Worm (Caenorhabditis elegans) whole organism, L4 larva: ENCODE measurements around the gene T14B4.20.
A peak's percentile ranks its signal among the peaks of the same experiment; 100 is the strongest.

Experiments used
- R02D3.7 ChIP-seq: fragments of 150-350 bp; sonication (generic microtip); optimal IDR thresholded peaks from 3 replicates; lab custom pipeline; 2014; ENCODE audit warnings: missing biosample characterization, missing genetic modification characterization
- T26A8.4 ChIP-seq: fragments of 200-800 bp; sonication (Bioruptor generic); IDR thresholded peaks from 2 replicates; pipeline ENCODE4 v1.3.6; 2022; ENCODE audit warnings: missing genetic modification characterization, missing compliant biosample characterization
- Y48G9A.11 ChIP-seq: fragments of 200-800 bp; sonication (Bioruptor generic); IDR thresholded peaks from 2 replicates; pipeline ENCODE4 v1.3.6; 2022; ENCODE audit warnings: missing genetic modification reagents, missing genetic modification characterization, missing compliant biosample characterization
- Y75B8A.6 ChIP-seq: fragments of 200-800 bp; sonication (Bioruptor generic); IDR thresholded peaks from 2 replicates; pipeline ENCODE4 v1.3.6; 2022; ENCODE audit warnings: missing genetic modification reagents, missing genetic modification characterization, missing compliant biosample characterization
- ZK337.2 ChIP-seq: fragments of 200-800 bp; sonication (Bioruptor generic); IDR thresholded peaks from 2 replicates; pipeline ENCODE4 v1.3.6; 2022; ENCODE audit warnings: missing genetic modification reagents, missing genetic modification characterization, missing compliant biosample characterization
- ZK546.5 ChIP-seq, 2 experiments: sonication (generic microtip); optimal IDR thresholded peaks; 2 replicates each; lab custom pipeline; 2017; ENCODE audit warnings: missing biosample characterization in 2 of 2, missing genetic modification characterization in 2 of 2
- aha-1 ChIP-seq: fragments of 150-350 bp; peaks from one replicate; lab custom pipeline; 2014; ENCODE audit warnings: missing biosample characterization, missing genetic modification characterization
- ama-1 ChIP-seq: fragments of 150-350 bp; optimal IDR thresholded peaks from 2 replicates; lab custom pipeline; 2014; ENCODE audit warnings: inconsistent platforms, mixed read lengths
- ceh-82 ChIP-seq: sonication (generic microtip); optimal IDR thresholded peaks from 2 replicates; lab custom pipeline; 2017; ENCODE audit warnings: missing biosample characterization, missing genetic modification characterization
- ces-1 ChIP-seq: fragments of 150-350 bp; sonication (generic microtip); optimal IDR thresholded peaks from 4 replicates; lab custom pipeline; 2014; ENCODE audit warnings: missing biosample characterization, missing genetic modification reagents, missing genetic modification characterization
- ctbp-1 ChIP-seq: fragments of 200-800 bp; sonication (Bioruptor generic); IDR thresholded peaks from 2 replicates; pipeline ENCODE4 v1.3.6; 2022; ENCODE audit warnings: missing genetic modification reagents, missing genetic modification characterization, missing compliant biosample characterization
- daf-16 ChIP-seq, 3 experiments: sonication (generic microtip); optimal IDR thresholded peaks; 2 replicates each; lab custom pipeline; 2016 to 2017; ENCODE audit warnings: missing genetic modification characterization in 3 of 3, missing genetic modification reagents in 3 of 3, mild to moderate bottlenecking in 2 of 3, missing compliant biosample characterization in 2 of 3, missing biosample characterization in 1 of 3, moderate library complexity in 1 of 3
- dmd-6 ChIP-seq: fragments of 200-800 bp; sonication (Bioruptor generic); IDR thresholded peaks from 2 replicates; pipeline ENCODE4 v1.3.6; 2022; ENCODE audit warnings: missing genetic modification reagents, missing genetic modification characterization, missing compliant biosample characterization
- dmd-9 ChIP-seq: fragments of 200-800 bp; sonication (Bioruptor generic); IDR thresholded peaks from 2 replicates; pipeline ENCODE4 v1.3.6; 2022; ENCODE audit warnings: missing genetic modification reagents, missing genetic modification characterization, missing compliant biosample characterization
- dpl-1 ChIP-seq: fragments of 150-350 bp; optimal IDR thresholded peaks from 2 replicates; lab custom pipeline; 2014; ENCODE audit warnings: missing biosample characterization, missing genetic modification reagents, missing genetic modification characterization
- dve-1 ChIP-seq: sonication (generic microtip); optimal IDR thresholded peaks from 2 replicates; lab custom pipeline; 2017; ENCODE audit warnings: antibody characterized with exemption, mild to moderate bottlenecking, missing genetic modification characterization, missing compliant biosample characterization; ENCODE audit not compliant: insufficient read depth
- egl-27 ChIP-seq: sonication (generic microtip); optimal IDR thresholded peaks from 3 replicates; lab custom pipeline; 2017; ENCODE audit warnings: missing biosample characterization, missing genetic modification reagents, missing genetic modification characterization
- hlh-11 ChIP-seq: fragments of 200-800 bp; sonication (Bioruptor generic); optimal IDR thresholded peaks from 2 replicates; lab custom pipeline; 2018; ENCODE audit warnings: mild to moderate bottlenecking, missing genetic modification characterization, missing compliant biosample characterization
- hlh-30 ChIP-seq: sonication (generic microtip); optimal IDR thresholded peaks from 2 replicates; lab custom pipeline; 2017; ENCODE audit warnings: antibody characterized with exemption, mild to moderate bottlenecking, missing genetic modification characterization, missing compliant biosample characterization; ENCODE audit not compliant: insufficient read depth
- hmg-1.1 ChIP-seq: fragments of 200-800 bp; sonication (Bioruptor generic); IDR thresholded peaks from 2 replicates; pipeline ENCODE4 v1.3.6; 2022; ENCODE audit warnings: missing genetic modification reagents, missing genetic modification characterization, missing compliant biosample characterization
- lin-1 ChIP-seq: fragments of 200-800 bp; sonication (Bioruptor generic); IDR thresholded peaks from 2 replicates; pipeline ENCODE4 v1.3.6; 2022; ENCODE audit warnings: missing genetic modification reagents, missing genetic modification characterization, missing compliant biosample characterization
- lin-38 ChIP-seq: fragments of 200-800 bp; sonication (Bioruptor generic); IDR thresholded peaks from 2 replicates; pipeline ENCODE4 v1.3.6; 2022; ENCODE audit warnings: missing genetic modification reagents, missing genetic modification characterization, missing compliant biosample characterization
- mdl-1 ChIP-seq, 2 experiments: fragments of 150-350 bp in 1 of 2; sonication (generic microtip) in 1 of 2; optimal IDR thresholded peaks; 2 replicates each; lab custom pipeline; 2014 to 2017; ENCODE audit warnings: missing biosample characterization in 2 of 2, missing genetic modification characterization in 2 of 2
- mep-1 ChIP-seq: fragments of 150-350 bp; sonication (generic microtip); optimal IDR thresholded peaks from 3 replicates; lab custom pipeline; 2014; ENCODE audit warnings: missing biosample characterization, missing genetic modification characterization
- mes-2 ChIP-seq: sonication (generic microtip); optimal IDR thresholded peaks from 2 replicates; lab custom pipeline; 2016; ENCODE audit warnings: missing genotype, mild to moderate bottlenecking, missing genetic modification characterization, missing compliant biosample characterization; ENCODE audit not compliant: poor library complexity, severe bottlenecking
- mxl-2 ChIP-seq: fragments of 200-800 bp; sonication (Bioruptor generic); conservative IDR thresholded peaks from 2 replicates; pipeline ENCODE4 v1.3.6; 2022; ENCODE audit warnings: missing genetic modification reagents, missing genetic modification characterization, missing compliant biosample characterization
- mxl-3 ChIP-seq: fragments of 200-800 bp; sonication (Bioruptor generic); optimal IDR thresholded peaks from 2 replicates; lab custom pipeline; 2018; ENCODE audit warnings: mild to moderate bottlenecking, missing genetic modification characterization, missing compliant biosample characterization
- nhr-11 ChIP-seq: fragments of 150-350 bp; optimal IDR thresholded peaks from 2 replicates; lab custom pipeline; 2014; ENCODE audit warnings: missing biosample characterization, missing genetic modification characterization
- nhr-28 ChIP-seq: fragments of 150-350 bp; optimal IDR thresholded peaks from 2 replicates; lab custom pipeline; 2014; ENCODE audit warnings: missing biosample characterization, missing genetic modification characterization
- nhr-42 ChIP-seq: fragments of 200-800 bp; sonication (Bioruptor generic); IDR thresholded peaks from 2 replicates; pipeline ENCODE4 v1.3.6; 2022; ENCODE audit warnings: missing genetic modification characterization, missing compliant biosample characterization
- nhr-6 ChIP-seq: fragments of 150-350 bp; optimal IDR thresholded peaks from 2 replicates; lab custom pipeline; 2014; ENCODE audit warnings: missing biosample characterization, missing genetic modification characterization
- nhr-77 ChIP-seq: fragments of 150-350 bp; optimal IDR thresholded peaks from 2 replicates; lab custom pipeline; 2014; ENCODE audit warnings: missing biosample characterization, missing genetic modification characterization
- php-3 ChIP-seq: fragments of 200-800 bp; sonication (Bioruptor generic); IDR thresholded peaks from 2 replicates; pipeline ENCODE4 v1.3.6; 2022; ENCODE audit warnings: missing genetic modification reagents, missing genetic modification characterization, missing compliant biosample characterization
- pqm-1 ChIP-seq: sonication (generic microtip); optimal IDR thresholded peaks from 2 replicates; lab custom pipeline; 2017; ENCODE audit warnings: missing biosample characterization, missing genetic modification characterization
- rbr-2 ChIP-seq: sonication (generic microtip); optimal IDR thresholded peaks from 2 replicates; lab custom pipeline; 2016; ENCODE audit warnings: missing genotype, missing genetic modification characterization, missing compliant biosample characterization
- sdz-12 ChIP-seq: fragments of 200-800 bp; sonication (Bioruptor generic); optimal IDR thresholded peaks from 2 replicates; lab custom pipeline; 2018; ENCODE audit warnings: mild to moderate bottlenecking, missing genetic modification characterization, missing compliant biosample characterization
- snpc-4 ChIP-seq: fragments of 150-350 bp; optimal IDR thresholded peaks from 2 replicates; lab custom pipeline; 2014; ENCODE audit warnings: missing biosample characterization, missing genetic modification characterization
- spr-1 ChIP-seq: sonication (generic microtip); optimal IDR thresholded peaks from 2 replicates; lab custom pipeline; 2016; ENCODE audit warnings: mild to moderate bottlenecking, missing genetic modification characterization, missing compliant biosample characterization
- unc-130 ChIP-seq: sonication (generic microtip); optimal IDR thresholded peaks from 2 replicates; lab custom pipeline; 2016; ENCODE audit warnings: missing genetic modification reagents, missing genetic modification characterization, missing compliant biosample characterization
- unc-62 ChIP-seq, 3 experiments: fragments of 150-350 bp in 1 of 3; sonication (generic microtip); optimal IDR thresholded peaks in 2 of 3; peaks in 1 of 3; 1 replicate in 1 of 3; 2 replicates in 2 of 3; lab custom pipeline; 2014 to 2017; ENCODE audit warnings: missing biosample characterization in 3 of 3, missing genetic modification characterization in 3 of 3, missing genetic modification reagents in 3 of 3, missing genotype in 1 of 3
- vab-7 ChIP-seq: fragments of 200-800 bp; sonication (Bioruptor generic); IDR thresholded peaks from 2 replicates; pipeline ENCODE4 v1.3.6; 2022; ENCODE audit warnings: missing genetic modification reagents, missing genetic modification characterization, missing compliant biosample characterization
- ztf-11 ChIP-seq: fragments of 150-350 bp; optimal IDR thresholded peaks from 2 replicates; lab custom pipeline; 2014; ENCODE audit warnings: missing biosample characterization, missing genetic modification characterization

Gene T14B4.20

DNA sequence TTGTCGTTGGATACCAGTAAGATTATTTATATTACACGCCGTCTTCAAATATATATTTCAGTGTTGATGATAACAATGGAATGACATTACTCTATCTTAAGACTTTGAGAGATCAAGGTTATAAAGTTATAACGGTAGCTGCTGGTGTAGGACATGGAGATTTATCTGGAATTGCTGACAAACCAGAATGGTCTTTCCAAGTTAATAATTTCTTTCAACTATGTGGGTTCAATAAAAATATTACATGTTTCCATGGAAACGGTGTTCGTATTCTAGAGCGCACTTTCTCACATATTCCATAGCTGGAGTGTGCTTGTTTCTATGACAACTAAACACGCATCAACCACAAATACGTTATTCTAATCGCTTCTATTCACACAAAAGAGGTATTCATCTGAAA, 37.0 kb upstream of the T14B4.20 start, which contains the start of gene ift-74:
TSS of gene ift-74 (plus strand) at position 301 of the 400 bp plus-strand sequence.
- TF ChIP-seq mep-1 (tag; lab: Kevin White, UChicago) (no peak), lin-1 (GFP tag; lab: Robert Waterston, UW) (no peak), dmd-9 (GFP tag; lab: Robert Waterston, UW) (no peak), T26A8.4 (GFP tag; lab: Robert Waterston, UW) (no peak), ces-1 (GFP tag; lab: Kevin White, UChicago) (no peak), lin-38 (GFP tag; lab: Robert Waterston, UW) (no peak), vab-7 (GFP tag; lab: Robert Waterston, UW) (no peak), ZK337.2 (GFP tag; lab: Robert Waterston, UW) (no peak), ZK546.5 (tag; optimal IDR thresholded peaks at IDR 0.05; lab: Kevin White, UChicago) (no peak), spr-1 (no peak), Y75B8A.6 (GFP tag; lab: Robert Waterston, UW) (no peak), php-3 (no peak), pqm-1 (tag; lab: Kevin White, UChicago) (no peak)

DNA sequence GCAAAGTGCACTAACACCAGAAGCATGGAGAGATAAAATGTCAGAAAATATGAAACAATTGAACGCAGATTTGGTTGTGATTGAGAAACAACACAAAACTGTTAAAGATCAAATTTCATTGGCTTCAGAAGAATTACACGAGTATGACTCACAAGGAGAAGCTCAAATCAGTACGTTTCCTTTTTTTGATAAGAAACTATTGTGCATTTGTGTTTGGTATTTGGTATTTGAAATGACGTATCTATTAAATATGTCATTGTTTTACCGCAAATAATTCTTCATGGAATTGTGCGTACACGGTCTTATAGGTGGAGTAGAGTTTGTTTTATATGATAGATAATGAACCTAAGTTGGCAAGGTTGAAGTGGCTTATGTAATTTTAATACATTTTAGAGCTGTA, 35.2 kb upstream of the T14B4.20 start:
- TF ChIP-seq Y75B8A.6 (GFP tag; lab: Robert Waterston, UW) (no peak), snpc-4 (no peak), nhr-42 (GFP tag; lab: Robert Waterston, UW) (no peak), nhr-77 (tag; lab: Kevin White, UChicago) (peak; percentile 18), pqm-1 (tag; lab: Kevin White, UChicago) (peak; percentile 72), mxl-2 (GFP tag; lab: Robert Waterston, UW) (no peak), ces-1 (GFP tag; lab: Kevin White, UChicago) (no peak), dmd-6 (peak; percentile 58; the same call in 1 of the 2 replicates), daf-16 (GFP tag; optimal IDR thresholded peaks at IDR 0.05; lab: Kevin White, UChicago) (no peak), daf-16 (tag; optimal IDR thresholded peaks at IDR 0.05; lab: Kevin White, UChicago) (no peak), R02D3.7 (tag; lab: Kevin White, UChicago) (no peak), nhr-28 (tag; lab: Kevin White, UChicago) (peak; percentile 50), sdz-12 (no peak)

ce11 chrII:6682918-6683317, 33.8 kb upstream of the T14B4.20 start:
- peak in 1 of 2 experiments; percentile 24 for TF ChIP-seq unc-62 (GFP tag; optimal IDR thresholded peaks at IDR 0.05 in 1 of 2; lab: Kevin White, UChicago)
- TF ChIP-seq unc-62 (tag; optimal IDR thresholded peaks at IDR 0.05; lab: Kevin White, UChicago): no peak
- TF ChIP-seq ceh-82 (tag; lab: Kevin White, UChicago): no peak
- TF ChIP-seq unc-130 (GFP tag; lab: Kevin White, UChicago): peak; percentile 41

- peak; percentile 56; the same call in 1 of the 2 replicates for TF ChIP-seq hmg-1.1
- peak; percentile 23 for TF ChIP-seq rbr-2
- TF ChIP-seq mxl-2 (GFP tag; lab: Robert Waterston, UW): no peak
- TF ChIP-seq dve-1: no peak
- no peak for TF ChIP-seq ces-1 (GFP tag; lab: Kevin White, UChicago)
- TF ChIP-seq Y48G9A.11 (GFP tag; lab: Robert Waterston, UW): no peak
- peak; percentile 71 for TF ChIP-seq hlh-30 (tag; lab: Kevin White, UChicago)
- no peak for TF ChIP-seq ztf-11 (tag; lab: Kevin White, UChicago)
- peak; percentile 29; the same call in 1 of the 2 replicates for TF ChIP-seq dmd-6
- 0 out of 2 replicates have a peak, but pooled peaks have one; percentile 34 for TF ChIP-seq ctbp-1 (GFP tag; lab: Robert Waterston, UW)
- peak in 1 of 2 experiments; percentile 33 for TF ChIP-seq unc-62 (GFP tag; optimal IDR thresholded peaks at IDR 0.05 in 1 of 2; lab: Kevin White, UChicago)
- TF ChIP-seq unc-62 (tag; optimal IDR thresholded peaks at IDR 0.05; lab: Kevin White, UChicago): no peak
- peak; percentile 69 for TF ChIP-seq hlh-11
- TF ChIP-seq nhr-6 (tag; lab: Kevin White, UChicago): peak; percentile 31
- TF ChIP-seq pqm-1 (tag; lab: Kevin White, UChicago): peak; percentile 30
- peak; percentile 65 for TF ChIP-seq aha-1
- no peak for TF ChIP-seq unc-130 (GFP tag; lab: Kevin White, UChicago)
- TF ChIP-seq daf-16 (GFP tag; optimal IDR thresholded peaks at IDR 0.05; lab: Kevin White, UChicago): no peak
- peak; percentile 17 for TF ChIP-seq daf-16 (tag; optimal IDR thresholded peaks at IDR 0.05; lab: Kevin White, UChicago)
- TF ChIP-seq dpl-1: peak; percentile 24
- peak in 1 of 2 experiments; percentile 7 for TF ChIP-seq mdl-1 (tag; optimal IDR thresholded peaks at IDR 0.05; lab: Kevin White, UChicago)
- TF ChIP-seq mes-2 (tag; lab: Kevin White, UChicago): peak; percentile 53
- peak; percentile 79 for TF ChIP-seq mxl-3 (GFP tag; lab: Kevin White, UChicago)
- TF ChIP-seq nhr-28 (tag; lab: Kevin White, UChicago): peak; percentile 63
- TF ChIP-seq ama-1 (lab: Kevin White, UChicago): peak; percentile 19
- no peak for TF ChIP-seq egl-27 (tag; lab: Kevin White, UChicago)
- peak; percentile 39 for TF ChIP-seq nhr-11 (tag; lab: Kevin White, UChicago)
Observed at ce11 chrII:6683663-6684285, 32.9 kb upstream of the T14B4.20 start, which contains the start of gene gyf-1. gyf-1 (plus strand) TSS chrII:6684235.
